Worm (Caenorhabditis elegans): ENCODE results near the gene K08D9.6.

The K08D9.6 gene

DNA sequence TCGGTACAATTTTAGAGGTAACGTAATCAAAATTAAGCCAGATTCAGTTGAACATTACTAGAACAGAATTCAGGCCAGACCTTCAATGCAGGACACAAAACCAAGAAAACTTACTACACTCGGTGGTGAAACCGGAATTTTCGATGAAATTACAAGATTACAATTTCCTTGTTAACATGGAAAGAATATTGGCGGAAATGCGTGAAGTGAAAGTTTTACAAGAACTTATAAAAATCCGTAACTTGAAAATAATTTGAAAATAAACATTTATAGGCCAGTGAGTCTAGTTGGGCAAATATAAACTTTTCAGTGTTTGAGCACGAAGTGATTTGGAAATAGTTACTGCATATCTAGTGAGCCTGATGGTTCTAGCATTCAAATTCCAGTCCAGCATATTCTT lies at the start of gene K08D9.6:
Gene K08D9.6 (minus strand): TSS at position 101 of the 400 bp plus-strand sequence.
- TF ChIP-seq ekl-4 (GFP tag; IDR thresholded peaks at IDR 0.05) (no peak), T26A5.8 (tag; optimal IDR thresholded peaks at IDR 0.05) (no peak), sptf-2 (GFP tag; optimal IDR thresholded peaks at IDR 0.05) (no peak), aptf-2 (GFP tag; conservative IDR thresholded peaks at IDR 0.05) (no peak), B0019.2 (GFP tag; conservative IDR thresholded peaks at IDR 0.05) (no peak), attf-5 (GFP tag; optimal IDR thresholded peaks at IDR 0.05) (no peak), mel-28 (tag; optimal IDR thresholded peaks at IDR 0.05; ENCODE audit: borderline replicate concordance) (no peak), dpl-1 (GFP tag; optimal IDR thresholded peaks at IDR 0.05) (no peak), dox-1 (GFP tag; IDR thresholded peaks at IDR 0.05) (no peak), egl-18 (GFP tag; IDR thresholded peaks at IDR 0.05) (no peak), rec-8 (tag; optimal IDR thresholded peaks at IDR 0.05) (no peak), ZK185.1 (tag; optimal IDR thresholded peaks at IDR 0.05; ENCODE audit: poor library complexity, severe bottlenecking) (no peak), F39B2.1 (GFP tag; IDR thresholded peaks at IDR 0.05) (no peak), ztf-22 (GFP tag; optimal IDR thresholded peaks at IDR 0.05) (no peak), die-1 (tag; optimal IDR thresholded peaks at IDR 0.05) (no peak)

DNA sequence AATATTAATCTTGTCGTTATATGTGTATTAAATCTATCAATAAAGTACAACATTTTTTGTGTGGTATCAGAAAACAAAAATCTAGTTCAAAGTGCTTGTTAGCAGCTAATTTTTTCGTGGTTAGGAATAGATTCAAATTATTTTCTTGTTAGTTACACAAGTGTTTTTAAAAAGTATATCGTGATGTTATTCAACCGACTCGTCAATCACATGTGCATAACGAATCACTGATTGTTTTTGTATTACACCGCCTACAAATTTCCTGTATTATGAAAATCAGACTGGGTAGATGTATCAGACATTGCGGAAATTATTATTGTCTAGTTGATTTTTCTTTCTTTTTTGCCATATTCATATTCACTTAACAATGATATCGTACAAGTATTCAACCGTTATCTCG lies 48.2 kb upstream of the K08D9.6 start, which contains the start of gene str-64:
Gene str-64 (plus strand): TSS at position 301 of the 400 bp plus-strand sequence.
- TF ChIP-seq ceh-27 (GFP tag; optimal IDR thresholded peaks at IDR 0.05) (no peak), C17E4.6 (GFP tag; IDR thresholded peaks at IDR 0.05) (no peak), unc-62 (GFP tag; optimal IDR thresholded peaks at IDR 0.05) (no peak), let-526 (GFP tag; IDR thresholded peaks at IDR 0.05) (no peak), B0336.3 (GFP tag; IDR thresholded peaks at IDR 0.05) (no peak), madf-6 (GFP tag; IDR thresholded peaks at IDR 0.05) (no peak), Y53G8AR.9 (GFP tag; conservative IDR thresholded peaks at IDR 0.05) (no peak), dpl-1 (GFP tag; optimal IDR thresholded peaks at IDR 0.05) (no peak), nhr-80 (tag; optimal IDR thresholded peaks at IDR 0.05) (no peak), mel-28 (tag; optimal IDR thresholded peaks at IDR 0.05; ENCODE audit: borderline replicate concordance) (no peak), cebp-2 (GFP tag; IDR thresholded peaks at IDR 0.05) (no peak)

DNA sequence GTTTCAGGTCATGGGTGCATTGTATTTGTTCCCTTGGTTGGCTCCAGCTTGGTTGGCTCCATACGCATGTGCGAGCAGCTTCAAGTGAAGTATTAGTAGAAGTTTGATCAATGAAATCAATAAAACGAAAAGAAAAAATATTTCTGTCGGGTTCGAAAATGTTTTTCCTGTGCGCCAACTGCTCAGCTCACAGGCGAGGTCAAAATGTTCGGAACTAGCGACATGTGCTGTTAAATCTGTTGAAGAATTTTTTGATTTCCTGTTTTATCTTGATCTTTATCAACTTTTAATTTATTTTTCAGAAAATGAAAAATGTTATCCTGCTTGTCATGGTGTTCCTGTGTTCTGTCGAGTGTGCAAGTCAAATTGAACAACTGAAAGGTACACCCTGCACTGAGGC lies 46.7 kb upstream of the K08D9.6 start, which contains the start of gene T28A11.25:
Gene T28A11.25 (plus strand): TSS at position 301 of the 400 bp plus-strand sequence.
- TF ChIP-seq ztf-28 (GFP tag; IDR thresholded peaks at IDR 0.05) (no peak), madf-3 (GFP tag; IDR thresholded peaks at IDR 0.05) (0 out of 2 replicates have a peak, but pooled peaks have one; percentile 28)

DNA sequence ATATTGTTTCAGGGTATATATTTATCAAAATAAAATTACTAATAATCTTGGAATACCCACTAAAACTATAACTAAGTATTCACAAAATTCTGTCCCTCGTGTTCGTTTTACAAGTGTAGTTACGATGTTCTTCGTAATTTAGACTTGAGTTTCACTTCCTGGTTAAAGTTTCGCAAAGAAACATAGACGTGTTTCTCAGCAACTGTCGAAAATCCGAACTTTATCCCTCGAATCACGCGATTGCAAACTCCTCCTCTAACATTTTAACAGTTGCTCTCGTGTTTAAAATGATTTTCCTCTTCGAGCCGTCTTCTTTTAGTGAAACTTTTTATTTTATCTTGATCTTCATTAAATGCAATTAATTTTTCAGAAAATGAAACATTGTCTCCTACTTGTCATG lies 45.2 kb upstream of the K08D9.6 start, which contains the start of gene T28A11.2:
Gene T28A11.2 (plus strand): TSS at position 371 of the 400 bp plus-strand sequence.
- TF ChIP-seq ceh-40 (GFP tag; IDR thresholded peaks at IDR 0.05) (no peak), ekl-4 (GFP tag; IDR thresholded peaks at IDR 0.05) (no peak), ccch-3 (GFP tag; optimal IDR thresholded peaks at IDR 0.05) (no peak), F52B5.7 (tag; optimal IDR thresholded peaks at IDR 0.05) (no peak), rec-8 (tag; optimal IDR thresholded peaks at IDR 0.05) (no peak), F39B2.1 (GFP tag; IDR thresholded peaks at IDR 0.05) (no peak), madf-10 (tag; optimal IDR thresholded peaks at IDR 0.05) (no peak)

DNA sequence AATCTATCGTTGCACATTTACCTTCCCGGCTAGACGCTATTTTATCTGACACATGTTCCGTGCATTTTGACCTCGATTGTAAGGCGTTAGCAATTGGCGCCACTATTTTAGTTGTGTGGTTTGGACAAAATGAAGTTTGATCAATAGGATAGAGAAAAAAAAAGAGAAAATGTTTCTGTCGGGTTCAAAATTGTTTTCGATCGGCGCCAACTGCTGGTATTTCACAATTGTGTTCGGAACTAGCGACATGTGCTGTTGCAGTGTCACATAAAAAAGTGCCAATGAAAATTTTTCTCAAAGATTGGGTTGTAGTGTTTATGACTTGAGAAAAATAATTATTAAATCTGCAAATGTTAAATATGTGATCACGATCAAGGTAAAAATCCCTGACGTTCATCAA lies 44.4 kb upstream of the K08D9.6 start:
- no peak for TF ChIP-seq somi-1 (GFP tag; optimal IDR thresholded peaks at IDR 0.05)
